Fruit fly (Drosophila melanogaster): Measurements from ENCODE around the gene CG32413.

DNA sequence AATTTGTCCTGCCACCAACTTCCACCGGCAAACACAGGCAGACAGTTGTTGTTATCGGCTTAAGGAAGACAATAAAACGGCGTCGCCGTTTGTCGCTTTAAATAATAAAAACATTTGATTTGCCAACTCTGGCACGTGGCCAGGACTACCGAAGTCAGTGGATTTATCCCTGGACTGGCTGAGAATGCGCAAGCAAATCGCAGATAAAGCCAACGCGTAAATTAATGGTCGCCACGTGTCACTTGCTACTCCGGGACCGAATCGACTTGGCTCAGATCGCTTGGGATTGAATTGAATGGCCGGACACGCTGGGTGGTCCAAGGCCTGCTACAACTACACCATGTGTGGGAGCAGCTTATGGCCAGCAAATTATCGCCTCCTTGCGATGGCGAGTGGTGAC is 10.8 kb downstream of the CG32413 start:
- no peak for TF ChIP-seq CG8478 (optimal IDR thresholded peaks at IDR 0.05)
- no peak for TF ChIP-seq Dll (optimal IDR thresholded peaks at IDR 0.05)
- no peak for TF ChIP-seq psq (optimal IDR thresholded peaks at IDR 0.05)
- TF ChIP-seq usp (GFP tag; optimal IDR thresholded peaks at IDR 0.05) = no peak

Measured in whole organism.